Fruit fly (Drosophila melanogaster) whole organism, wandering third instar larva: ENCODE results near the gene CG4702.
A peak's percentile ranks its signal among the peaks of the same experiment; 100 is the strongest.

ENCODE experiments used
- foxo ChIP-seq, 2 experiments: fragments of 200-800 bp; sonication (Bioruptor generic); optimal IDR thresholded peaks; 2 replicates in 1 of 2; 3 replicates in 1 of 2; lab custom pipeline; 2016 to 2017; ENCODE audit warnings: missing biosample characterization in 2 of 2, missing genetic modification characterization in 2 of 2
- h ChIP-seq: fragments of 200-800 bp; sonication (Bioruptor generic); optimal IDR thresholded peaks from 3 replicates; lab custom pipeline; 2016; ENCODE audit warnings: missing biosample characterization, mild to moderate bottlenecking, missing genetic modification characterization

dm6 chr3R:12121161-12121560 lies 6.8 kb downstream of the CG4702 start:
- TF ChIP-seq foxo (GFP tag; optimal IDR thresholded peaks at IDR 0.05; lab: Kevin White, UChicago) (peak in 1 of 2 experiments; percentile 73), h (peak; percentile 70)
